Worm (Caenorhabditis elegans) whole organism, L4/young adult: Measurements from ENCODE around the gene Y22D7AL.7.

Experiments
- dao-5 ChIP-seq: sonication (generic microtip); optimal IDR thresholded peaks from 2 replicates; lab custom pipeline; 2016; ENCODE audit warnings: missing genotype, missing genetic modification characterization, moderate library complexity, missing compliant biosample characterization
- him-1 ChIP-seq: sonication (generic microtip); optimal IDR thresholded peaks from 2 replicates; lab custom pipeline; 2016; ENCODE audit warnings: missing genotype, missing genetic modification reagents, missing genetic modification characterization, missing compliant biosample characterization

DNA sequence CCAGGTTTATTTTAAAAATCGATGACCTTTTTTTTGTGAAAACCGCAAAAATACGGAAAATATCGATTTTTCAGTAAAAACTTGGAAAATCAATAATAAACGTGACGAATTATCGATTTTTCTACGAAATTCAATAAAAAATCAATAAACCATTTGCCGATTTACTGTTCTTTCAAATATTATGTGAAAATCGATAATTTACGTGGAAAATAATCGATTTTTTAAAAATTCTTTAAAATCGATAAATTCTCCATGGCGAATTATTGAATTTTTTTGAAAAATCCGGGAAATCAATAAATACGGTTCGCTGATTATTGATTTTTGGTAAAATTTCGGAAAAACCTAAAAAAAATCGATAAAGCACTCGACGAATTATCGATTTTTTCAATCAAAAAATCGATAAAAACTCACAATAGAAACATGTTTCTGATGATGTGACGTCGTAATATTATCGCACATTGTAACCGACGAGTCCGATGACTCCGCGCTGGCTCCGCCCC is 7.7 kb downstream of the Y22D7AL.7 start:
- TF ChIP-seq him-1 (tag; lab: Kevin White, UChicago), result no peak
- TF ChIP-seq dao-5 (tag; lab: Kevin White, UChicago), result no peak
